Fruit fly (Drosophila melanogaster): ENCODE results near the gene CG7768.

The CG7768 gene

DNA sequence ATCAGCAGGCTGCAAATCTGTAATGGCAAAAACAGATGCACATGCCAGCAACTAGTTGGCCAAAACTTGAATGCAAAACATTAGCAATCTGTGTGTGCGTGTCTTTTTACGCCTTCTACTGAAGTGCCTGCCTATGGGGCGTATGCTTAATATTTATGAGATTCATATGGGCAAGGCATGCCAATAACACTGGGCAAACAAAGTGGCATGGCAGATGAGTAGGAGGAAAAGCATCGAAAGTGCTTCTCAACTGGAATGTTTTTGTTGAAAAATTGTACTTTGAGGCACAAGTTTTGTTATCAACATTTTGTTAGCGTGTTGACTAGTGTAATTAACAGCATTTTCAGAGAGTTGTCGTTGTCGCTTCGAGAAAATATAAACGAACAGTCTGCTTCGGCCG is 11.5 kb downstream of the CG7768 start:
- TF ChIP-seq CG17801 (GFP tag; optimal IDR thresholded peaks at IDR 0.05; ENCODE audit: partially characterized antibody) = no peak

DNA sequence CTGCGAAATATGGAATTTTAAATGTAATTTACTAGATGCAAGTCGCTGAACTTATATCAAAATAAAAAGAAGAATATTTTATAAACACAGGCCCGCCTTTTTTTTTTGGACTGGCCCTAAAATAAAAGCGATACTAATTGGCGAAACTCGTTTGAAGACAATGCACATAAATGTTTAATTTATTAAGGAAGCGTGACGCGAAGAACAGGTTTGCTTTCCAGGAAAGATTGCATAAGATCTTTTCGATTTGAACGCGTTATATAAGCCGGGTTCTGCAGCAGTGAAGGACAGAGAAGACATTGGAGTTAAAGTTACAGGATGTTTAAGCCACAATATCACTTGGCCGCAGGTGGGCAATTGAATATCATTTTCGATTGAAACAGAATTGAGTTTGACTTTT is 15.2 kb downstream of the CG7768 start, which contains the start of gene CG7924:
CG7924 (plus strand) TSS at position 301 of the 400 bp plus-strand sequence.
- TF ChIP-seq CG17801 (GFP tag; optimal IDR thresholded peaks at IDR 0.05; ENCODE audit: partially characterized antibody) = no peak

DNA sequence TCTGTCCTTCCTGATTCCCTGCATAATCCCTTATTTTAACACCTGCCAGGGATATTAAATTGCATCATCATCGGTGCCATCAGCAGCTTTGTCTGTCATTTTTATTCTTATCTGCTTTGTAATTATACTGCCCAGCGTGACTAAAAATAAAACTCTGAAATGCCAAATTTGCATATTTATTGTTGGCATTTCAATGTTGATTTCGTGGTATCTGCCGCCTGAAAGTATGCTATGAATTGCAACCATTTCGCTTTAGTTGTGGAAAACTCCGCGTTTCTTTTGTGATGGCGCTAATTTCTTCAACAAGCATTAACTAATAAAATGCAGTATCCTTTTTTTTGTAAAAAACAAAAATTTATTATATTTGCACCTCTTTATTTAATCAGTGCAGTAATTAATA is 17.8 kb downstream of the CG7768 start, which contains the start of gene CG34244:
CG34244 (minus strand) TSS at position 122 of the 400 bp plus-strand sequence.
- peak; percentile 9 for TF ChIP-seq CG17801 (GFP tag; optimal IDR thresholded peaks at IDR 0.05; ENCODE audit: partially characterized antibody)

DNA sequence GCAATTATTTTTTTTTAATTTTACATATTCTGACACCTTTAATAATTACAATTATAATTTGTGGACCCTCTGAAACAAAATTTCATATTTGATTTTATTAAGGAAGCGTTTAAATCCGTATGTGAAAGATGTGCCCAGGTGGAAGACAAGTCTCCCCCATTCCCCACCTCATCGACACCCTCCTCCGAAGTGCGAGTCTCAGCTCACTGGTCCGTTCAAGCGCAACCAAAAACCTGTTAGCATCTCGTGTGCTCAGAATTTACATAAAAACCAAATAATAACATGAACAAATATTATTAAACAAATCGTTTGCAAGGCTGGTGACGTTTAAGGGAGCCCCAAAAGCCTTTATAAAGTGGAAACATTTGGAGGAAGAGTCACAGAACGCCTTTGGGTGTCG is 18.3 kb downstream of the CG7768 start, which contains the start of gene CG7906:
CG7906 (plus strand) TSS at position 301 of the 400 bp plus-strand sequence.
- TF ChIP-seq CG17801 (GFP tag; optimal IDR thresholded peaks at IDR 0.05; ENCODE audit: partially characterized antibody) = no peak

DNA sequence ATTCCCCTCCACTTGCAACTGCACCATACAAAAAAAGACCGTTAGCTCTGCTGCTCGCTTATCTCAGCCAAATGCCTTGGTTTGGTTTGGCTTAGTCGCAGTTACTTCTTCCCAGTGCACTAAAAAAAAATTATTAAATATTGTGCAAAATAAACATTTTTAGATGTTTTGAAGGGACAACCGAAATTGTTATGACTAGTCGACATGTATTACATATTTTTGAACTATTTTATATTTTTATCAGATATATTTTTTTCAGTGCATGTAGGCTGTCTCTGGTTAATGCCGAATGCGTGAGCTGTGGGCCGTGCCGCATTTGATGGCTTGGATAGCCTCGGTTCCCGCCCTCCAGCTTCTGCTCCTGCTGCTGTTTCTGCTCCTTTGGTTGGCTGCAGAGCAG is 21.3 kb downstream of the CG7768 start:
- TF ChIP-seq CG17801 (GFP tag; optimal IDR thresholded peaks at IDR 0.05; ENCODE audit: partially characterized antibody) = no peak

DNA sequence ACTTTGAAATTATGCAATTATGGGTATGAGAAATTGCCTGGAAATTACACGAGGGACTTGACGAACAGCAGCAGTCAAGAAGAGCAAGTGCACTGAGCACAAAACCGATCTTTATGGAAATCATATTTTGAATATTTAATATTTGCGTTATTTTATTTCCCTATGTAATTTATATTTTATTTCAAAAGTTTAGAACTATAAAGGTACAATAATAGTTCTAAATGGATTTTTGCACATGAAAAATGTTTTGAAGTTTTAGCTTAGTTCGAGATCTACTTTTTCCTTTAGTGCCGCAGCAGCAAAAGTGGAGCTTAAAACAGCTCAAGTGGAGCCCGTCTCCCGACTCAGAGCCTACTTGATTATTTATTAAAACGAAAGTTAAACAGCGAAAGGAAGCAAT is 23.1 kb downstream of the CG7768 start:
- TF ChIP-seq CG17801 (GFP tag; optimal IDR thresholded peaks at IDR 0.05; ENCODE audit: partially characterized antibody) = no peak

DNA sequence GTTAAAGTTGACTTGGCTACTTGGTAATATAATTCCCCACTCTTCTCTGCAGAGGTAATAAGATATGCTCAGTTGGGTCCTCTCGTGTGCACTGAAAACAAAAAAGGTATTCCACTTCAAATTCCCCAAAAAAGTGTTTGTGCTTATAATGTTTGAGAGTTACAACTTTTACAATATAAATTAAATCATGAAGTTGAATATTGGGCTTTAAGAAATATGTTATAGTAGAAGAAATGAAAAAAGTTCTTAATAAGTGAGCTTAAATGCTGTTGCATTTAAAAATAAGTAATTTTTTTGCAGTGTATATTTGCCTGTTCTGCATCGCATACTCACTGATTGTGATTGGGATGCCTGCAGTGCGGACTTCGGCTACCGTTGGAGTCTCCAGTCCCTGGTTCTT is 35.5 kb downstream of the CG7768 start:
- no peak for TF ChIP-seq CG17801 (GFP tag; optimal IDR thresholded peaks at IDR 0.05; ENCODE audit: partially characterized antibody)

DNA sequence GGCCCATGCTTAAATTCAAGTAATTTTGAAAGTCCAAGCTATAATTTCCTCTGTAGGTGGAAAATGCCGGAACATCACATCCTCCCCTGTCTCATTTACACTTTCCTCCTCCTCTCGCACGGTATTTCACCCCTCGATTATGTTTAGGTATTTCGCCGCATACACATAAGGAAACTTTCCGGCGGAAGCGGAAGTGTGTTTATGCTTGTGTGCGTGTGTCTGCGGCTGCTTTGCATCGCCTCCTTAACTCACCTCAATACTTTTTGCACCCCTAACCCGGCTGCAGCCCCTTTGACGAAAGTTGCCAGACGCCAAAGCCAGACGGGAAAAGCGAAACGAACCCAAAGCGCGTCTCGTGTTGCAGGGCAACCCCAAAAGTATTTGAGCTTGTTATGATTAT is 44.8 kb downstream of the CG7768 start:
- TF ChIP-seq CG17801 (GFP tag; optimal IDR thresholded peaks at IDR 0.05; ENCODE audit: partially characterized antibody) = no peak
